Fruit fly (Drosophila melanogaster) whole organism, prepupa: ENCODE measurements around the gene TP53INP.

Source experiments
- CG11294 ChIP-seq: fragments of 200-800 bp; sonication (Bioruptor generic); IDR thresholded peaks from 2 replicates; pipeline ENCODE4 v1.3.6; 2022; ENCODE audit warnings: missing biosample characterization, missing genetic modification characterization
- CG32006 ChIP-seq: fragments of 200-800 bp; sonication (Bioruptor generic); optimal IDR thresholded peaks from 3 replicates; lab custom pipeline; 2017; ENCODE audit warnings: missing biosample characterization, mild to moderate bottlenecking, missing genetic modification characterization
- CG6808 ChIP-seq: fragments of 200-800 bp; sonication (Bioruptor generic); optimal IDR thresholded peaks from 3 replicates; lab custom pipeline; 2017; ENCODE audit warnings: missing biosample characterization, missing genetic modification characterization, mild to moderate bottlenecking, moderate library complexity, missing genetic modification reagents
- CG7368 ChIP-seq: fragments of 200-800 bp; sonication (Bioruptor generic); optimal IDR thresholded peaks from 3 replicates; lab custom pipeline; 2016; ENCODE audit warnings: missing biosample characterization, missing genetic modification characterization
- CG8319 ChIP-seq: fragments of 200-800 bp; sonication (Bioruptor generic); optimal IDR thresholded peaks from 3 replicates; lab custom pipeline; 2016; ENCODE audit warnings: missing biosample characterization, missing genetic modification characterization
- Eip75B ChIP-seq: fragments of 200-800 bp; sonication (Bioruptor generic); optimal IDR thresholded peaks from 3 replicates; lab custom pipeline; 2016; ENCODE audit warnings: missing biosample characterization, missing genetic modification characterization
- Hr4 ChIP-seq: fragments of 200-800 bp; sonication (Bioruptor generic); optimal IDR thresholded peaks from 3 replicates; lab custom pipeline; 2016; ENCODE audit warnings: missing biosample characterization, missing genetic modification characterization
- Sox14 ChIP-seq: fragments of 200-800 bp; sonication (Bioruptor generic); optimal IDR thresholded peaks from 3 replicates; lab custom pipeline; 2016; ENCODE audit warnings: missing biosample characterization, missing genetic modification characterization
- esn ChIP-seq: fragments of 200-800 bp; sonication (Bioruptor generic); optimal IDR thresholded peaks from 2 replicates; lab custom pipeline; 2016; ENCODE audit warnings: missing biosample characterization, mild to moderate bottlenecking, missing genetic modification characterization, moderate library complexity
- fd59A ChIP-seq: fragments of 200-800 bp; sonication (Bioruptor generic); optimal IDR thresholded peaks from 2 replicates; lab custom pipeline; 2017; ENCODE audit warnings: missing biosample characterization, mild to moderate bottlenecking, missing genetic modification characterization, missing genetic modification reagents
- topi ChIP-seq: fragments of 200-800 bp; sonication (Bioruptor generic); optimal IDR thresholded peaks from 3 replicates; lab custom pipeline; 2016; ENCODE audit warnings: missing biosample characterization, missing genetic modification characterization

- TF ChIP-seq esn (GFP tag; lab: Kevin White, UChicago) (no peak), Sox14 (GFP tag; lab: Kevin White, UChicago) (no peak), topi (GFP tag; lab: Kevin White, UChicago) (no peak), Hr4 (GFP tag; lab: Kevin White, UChicago) (no peak), CG32006 (GFP tag; lab: Kevin White, UChicago) (no peak), CG6808 (no peak), CG8319 (GFP tag; lab: Kevin White, UChicago) (no peak), Eip75B (GFP tag; lab: Kevin White, UChicago) (no peak), fd59A (no peak), CG7368 (no peak), CG11294 (no peak)
Observed at dm6 chr3L:4417068-4417467, 10.3 kb downstream of the TP53INP start.
